Fruit fly (Drosophila melanogaster): ENCODE results near the gene vib.

dm6 chr3R:19190020-19190419 lies 36.4 kb downstream of the vib start:
- TF ChIP-seq CG1620 (GFP tag; optimal IDR thresholded peaks at IDR 0.05) (no peak), ovo (GFP tag; optimal IDR thresholded peaks at IDR 0.05) (no peak), CG12768 (GFP tag; optimal IDR thresholded peaks at IDR 0.05) (no peak), Clk (GFP tag; optimal IDR thresholded peaks at IDR 0.05) (no peak), cic (GFP tag; optimal IDR thresholded peaks at IDR 0.05) (no peak), pad (GFP tag; optimal IDR thresholded peaks at IDR 0.05) (no peak), cnc (optimal IDR thresholded peaks at IDR 0.05) (no peak), CG7101 (tag; optimal IDR thresholded peaks at IDR 0.05) (no peak), CG14711 (tag; optimal IDR thresholded peaks at IDR 0.05) (no peak), CG11617 (GFP tag; optimal IDR thresholded peaks at IDR 0.05) (no peak), CG33017 (tag; optimal IDR thresholded peaks at IDR 0.05) (no peak), kay (GFP tag; ENCODE audit: borderline replicate concordance) (no peak), Hr96 (GFP tag; optimal IDR thresholded peaks at IDR 0.05) (no peak), CG7045 (GFP tag; optimal IDR thresholded peaks at IDR 0.05) (no peak)
